Fruit fly (Drosophila melanogaster): ENCODE results near the gene CG33664.
"Not testable (repeated sequence)": the region's sequence is repeated elsewhere in the genome, so short reads cannot be mapped to it uniquely, and the experiment has no call there.

The CG33664 gene

DNA sequence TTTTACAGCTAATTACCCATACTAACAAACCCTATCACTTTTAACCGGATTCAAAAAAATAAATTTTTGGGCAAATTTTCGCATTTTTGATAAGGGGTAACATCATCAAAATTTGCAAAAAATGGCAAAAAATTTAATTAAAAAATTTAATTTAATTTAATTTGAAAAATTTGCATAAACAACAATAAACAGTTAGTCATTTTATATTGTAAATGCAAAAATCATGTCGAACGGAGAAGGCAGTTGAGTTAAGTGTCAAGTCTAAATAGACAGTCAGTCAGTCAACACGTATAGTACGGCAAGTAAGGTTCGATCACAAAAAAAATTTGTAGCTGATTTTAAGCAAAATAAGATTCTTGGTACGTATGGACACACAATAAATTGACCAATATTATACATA lies at the start of gene CG33664:
Gene CG33664, plus strand, starts transcription at position 301 of the 400 bp plus-strand sequence.
- not testable (repeated sequence) for TF ChIP-seq insv, psq, ttk (optimal IDR thresholded peaks at IDR 0.05)

DNA sequence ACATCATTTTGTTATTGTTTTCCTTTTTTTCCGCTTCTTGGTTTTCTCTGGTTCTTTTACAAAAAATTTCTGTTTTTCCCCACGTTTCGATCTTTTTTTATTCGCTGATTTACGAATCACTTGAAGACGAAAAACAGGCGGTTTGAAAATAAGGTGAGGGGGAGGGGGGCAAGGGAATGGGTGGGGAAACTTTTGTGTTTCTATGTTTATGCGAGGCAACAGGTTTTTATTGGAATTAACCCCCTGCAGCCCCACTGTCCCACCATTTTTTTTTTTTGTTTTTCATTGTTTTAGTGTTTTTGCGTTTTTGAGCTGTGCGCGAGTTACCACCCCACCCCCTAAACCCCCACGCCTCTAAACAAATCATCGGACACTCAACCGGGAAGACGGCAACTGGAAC lies 49.1 kb upstream of the CG33664 start:
- TF ChIP-seq ttk (optimal IDR thresholded peaks at IDR 0.05) (no peak), insv (optimal IDR thresholded peaks at IDR 0.05) (no peak), Myc (optimal IDR thresholded peaks at IDR 0.05) (no peak), h (optimal IDR thresholded peaks at IDR 0.05) (no peak), Sin3A (optimal IDR thresholded peaks at IDR 0.05) (no peak), psq (optimal IDR thresholded peaks at IDR 0.05) (no peak)

DNA sequence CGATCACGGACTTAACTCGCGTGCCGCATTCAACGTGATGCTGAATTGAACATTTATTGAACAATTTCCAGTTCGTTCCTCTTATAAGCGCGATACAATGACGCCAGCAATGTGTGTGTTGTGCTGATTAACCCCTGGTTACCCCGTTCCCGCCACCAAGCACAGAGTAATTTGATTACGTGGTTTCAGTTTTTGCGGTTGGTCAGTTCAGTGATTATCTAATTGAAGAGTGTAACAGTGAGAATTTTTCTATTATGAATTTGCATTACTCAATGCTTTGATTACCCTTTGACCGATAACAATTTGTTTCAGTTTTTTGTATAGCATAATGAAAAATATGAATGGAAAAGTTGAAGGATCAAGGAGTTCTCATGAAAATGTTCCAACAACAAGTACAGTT lies 46.3 kb upstream of the CG33664 start, which contains the start of gene CG3842:
Gene CG3842, plus strand, starts transcription at position 61 of the 400 bp plus-strand sequence.
- no peak for TF ChIP-seq insv (optimal IDR thresholded peaks at IDR 0.05)
- no peak for TF ChIP-seq Myc (optimal IDR thresholded peaks at IDR 0.05)
- TF ChIP-seq h (optimal IDR thresholded peaks at IDR 0.05), result no peak
- TF ChIP-seq psq (optimal IDR thresholded peaks at IDR 0.05), result no peak
- no peak for TF ChIP-seq ttk (optimal IDR thresholded peaks at IDR 0.05)
- no peak for TF ChIP-seq Sin3A (optimal IDR thresholded peaks at IDR 0.05)

DNA sequence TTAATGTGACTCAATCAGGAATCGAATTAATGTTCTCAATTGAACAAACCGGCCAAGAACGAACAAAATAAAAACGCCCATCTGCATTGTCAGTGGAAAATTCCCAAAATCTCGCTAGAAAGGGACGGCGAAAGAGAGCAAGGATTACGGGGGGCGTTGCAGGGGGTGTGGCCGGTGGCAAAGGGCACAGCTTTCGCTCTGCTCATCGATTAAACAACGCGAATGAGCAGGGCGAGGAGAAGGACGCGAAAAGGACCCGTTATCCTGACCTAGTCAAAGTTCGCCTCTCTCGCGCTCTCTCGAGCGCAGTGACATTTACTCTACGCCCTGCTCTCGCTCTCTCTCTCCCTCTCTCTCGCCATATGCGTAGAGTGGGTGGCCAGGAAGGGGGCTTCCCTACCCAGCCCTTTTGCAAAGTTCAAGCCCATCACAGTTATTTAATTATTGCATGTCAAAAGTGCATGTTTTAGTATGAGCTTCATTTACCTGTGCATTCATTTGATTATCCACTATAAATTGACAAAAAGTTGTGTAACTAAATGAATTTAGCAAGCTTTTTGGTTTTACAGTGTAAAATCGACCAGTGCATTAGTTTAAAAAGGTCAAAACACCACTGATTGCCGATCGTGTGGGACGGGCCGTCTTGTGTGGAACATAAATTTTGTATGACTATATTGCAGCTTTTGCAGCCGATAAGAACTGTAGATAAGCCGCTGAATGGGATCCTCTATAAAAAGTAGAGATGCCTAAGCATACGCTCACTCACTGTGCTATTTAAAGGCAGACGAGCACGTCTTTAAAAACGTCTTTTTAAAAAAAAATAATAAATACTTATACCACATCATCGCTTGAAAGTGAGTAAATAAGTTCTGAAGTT lies 45.0 kb upstream of the CG33664 start:
- no peak for TF ChIP-seq Sin3A (optimal IDR thresholded peaks at IDR 0.05)

DNA sequence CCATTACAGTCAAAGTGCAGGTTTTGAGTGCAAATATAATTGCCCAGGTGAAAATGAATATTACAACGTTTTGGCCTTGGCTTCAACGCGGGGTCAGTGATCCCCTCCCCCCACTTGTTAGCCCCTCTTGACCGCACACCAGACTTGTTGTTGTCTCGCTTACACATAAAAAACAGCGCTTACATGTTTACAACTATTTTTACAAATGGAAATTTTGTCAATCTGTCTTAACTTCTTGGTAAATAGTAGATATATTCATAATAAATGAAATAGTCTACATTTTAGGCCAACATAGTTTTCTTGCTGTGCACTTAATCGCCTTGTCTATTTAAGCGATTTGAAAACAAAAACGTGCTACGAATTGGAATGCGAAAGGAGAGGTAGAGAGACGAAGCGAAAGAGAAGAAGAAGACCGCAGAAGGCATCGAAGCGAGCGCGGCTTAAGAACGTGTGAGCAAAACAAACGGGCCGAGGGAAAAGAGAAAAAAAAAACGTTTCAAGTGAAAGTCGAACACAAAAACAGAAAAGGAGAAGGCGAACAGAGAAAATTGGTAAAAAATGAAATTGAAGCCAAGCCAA lies 44.0 kb upstream of the CG33664 start:
- TF ChIP-seq Myc (optimal IDR thresholded peaks at IDR 0.05) (no peak), ttk (optimal IDR thresholded peaks at IDR 0.05) (no peak), h (optimal IDR thresholded peaks at IDR 0.05) (no peak), insv (optimal IDR thresholded peaks at IDR 0.05) (no peak)

DNA sequence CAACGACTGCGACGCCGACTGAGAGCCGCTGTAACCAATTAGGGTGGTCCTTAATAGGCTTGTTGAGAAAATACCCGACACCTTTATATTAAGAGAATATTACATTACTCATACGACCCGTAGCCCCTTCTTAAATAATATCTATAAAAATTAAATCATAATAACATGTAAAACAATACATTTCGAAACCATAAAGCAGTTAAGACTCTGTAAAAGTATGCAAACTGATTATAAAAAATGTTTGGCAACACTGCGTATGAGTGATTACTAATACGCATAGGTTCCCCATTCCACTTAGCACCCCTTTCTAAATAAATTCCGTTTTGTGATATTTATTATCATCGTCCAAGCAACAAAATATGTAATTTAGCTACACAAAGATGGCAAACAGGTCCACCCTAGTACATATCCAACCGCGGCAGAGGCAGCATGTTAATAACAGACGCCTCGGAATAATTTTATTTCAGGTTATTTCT lies 43.4 kb upstream of the CG33664 start:
- TF ChIP-seq ttk (optimal IDR thresholded peaks at IDR 0.05) (no peak), h (optimal IDR thresholded peaks at IDR 0.05) (no peak), Sin3A (optimal IDR thresholded peaks at IDR 0.05) (no peak), psq (optimal IDR thresholded peaks at IDR 0.05) (no peak), Myc (optimal IDR thresholded peaks at IDR 0.05) (no peak), insv (optimal IDR thresholded peaks at IDR 0.05) (no peak)

DNA sequence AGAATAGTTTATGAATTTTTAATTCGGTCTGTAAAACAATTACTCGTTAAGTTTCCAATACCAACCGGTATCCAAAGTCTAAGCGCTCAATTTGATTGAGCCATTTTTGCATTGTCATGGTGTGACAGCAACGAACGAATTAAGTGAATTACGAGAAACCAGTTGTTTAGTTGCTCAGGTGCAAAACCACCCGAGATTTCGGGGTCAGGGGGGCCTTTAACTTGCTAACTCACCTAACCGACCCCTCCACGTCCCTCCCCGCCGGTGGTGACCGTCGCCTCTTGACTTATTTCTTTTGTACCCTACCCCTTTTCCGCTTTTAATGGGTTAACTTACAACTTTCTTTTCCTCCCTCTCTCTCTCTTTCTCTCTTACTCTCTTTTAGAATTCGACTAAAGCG lies 42.3 kb upstream of the CG33664 start:
- TF ChIP-seq psq (optimal IDR thresholded peaks at IDR 0.05) (no peak), h (optimal IDR thresholded peaks at IDR 0.05) (no peak), Myc (optimal IDR thresholded peaks at IDR 0.05) (no peak), ttk (optimal IDR thresholded peaks at IDR 0.05) (no peak), Sin3A (optimal IDR thresholded peaks at IDR 0.05) (no peak), insv (optimal IDR thresholded peaks at IDR 0.05) (no peak)

DNA sequence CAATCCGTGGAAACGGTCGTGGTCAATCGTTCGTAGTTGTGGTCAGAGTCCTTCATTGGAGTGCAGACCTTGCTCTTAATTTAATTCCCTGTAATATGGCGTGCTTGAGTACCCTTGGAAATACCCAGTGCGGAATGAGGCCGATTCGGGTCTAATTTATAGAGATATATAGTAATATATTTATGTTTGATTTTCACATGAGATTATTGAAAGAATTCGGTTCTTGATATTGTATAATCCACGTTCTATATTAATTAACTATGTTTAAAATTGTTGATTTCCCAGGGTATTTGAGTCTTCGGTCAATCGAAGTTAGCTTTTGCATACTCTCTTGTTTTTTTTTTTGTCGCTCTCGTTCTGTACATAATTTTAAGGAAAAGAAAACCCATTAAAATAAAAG lies 40.7 kb upstream of the CG33664 start:
- no peak for TF ChIP-seq Sin3A (optimal IDR thresholded peaks at IDR 0.05)
- no peak for TF ChIP-seq psq (optimal IDR thresholded peaks at IDR 0.05)
- TF ChIP-seq h (optimal IDR thresholded peaks at IDR 0.05), result no peak
- TF ChIP-seq insv (optimal IDR thresholded peaks at IDR 0.05), result no peak
- no peak for TF ChIP-seq Myc (optimal IDR thresholded peaks at IDR 0.05)
- TF ChIP-seq ttk (optimal IDR thresholded peaks at IDR 0.05), result no peak

DNA sequence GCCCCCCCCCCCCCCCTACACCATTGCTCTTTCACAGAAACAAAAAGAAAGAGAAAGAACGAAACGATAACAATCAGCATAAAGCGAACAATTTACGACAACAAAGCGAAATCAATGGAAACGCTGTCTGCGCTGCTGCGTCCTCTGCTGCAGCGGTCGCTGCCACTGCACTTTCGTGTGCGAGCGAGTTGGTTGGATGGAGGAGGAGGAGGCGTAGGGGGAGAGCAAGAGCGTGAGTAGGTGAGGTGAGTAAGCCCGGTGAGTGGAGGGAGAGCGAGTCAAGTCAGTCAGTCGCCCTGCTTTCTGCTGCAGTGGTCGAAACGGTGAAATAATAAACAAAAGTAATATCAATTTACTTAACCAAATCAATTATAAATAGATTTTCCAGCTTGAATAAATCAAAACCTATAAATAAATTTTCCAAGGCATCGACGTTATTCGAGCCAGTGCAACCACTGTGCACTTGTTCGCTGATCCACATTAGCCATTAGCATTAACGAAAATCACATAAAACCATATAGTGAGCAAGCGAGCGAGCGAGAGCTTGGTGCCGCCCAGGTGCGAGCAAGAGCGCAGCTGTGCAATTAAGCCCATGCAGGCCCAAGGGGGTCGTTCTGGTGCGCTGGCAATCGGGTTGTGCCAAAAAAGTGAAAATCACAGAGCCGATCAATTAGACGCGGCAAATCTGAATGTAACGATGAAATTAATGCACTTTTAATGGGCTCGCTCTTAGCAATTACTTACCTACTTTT lies 40.1 kb upstream of the CG33664 start:
- TF ChIP-seq psq (optimal IDR thresholded peaks at IDR 0.05) (no peak), Myc (optimal IDR thresholded peaks at IDR 0.05) (no peak), ttk (optimal IDR thresholded peaks at IDR 0.05) (no peak), Sin3A (optimal IDR thresholded peaks at IDR 0.05) (no peak), insv (optimal IDR thresholded peaks at IDR 0.05) (no peak), h (optimal IDR thresholded peaks at IDR 0.05) (no peak)

DNA sequence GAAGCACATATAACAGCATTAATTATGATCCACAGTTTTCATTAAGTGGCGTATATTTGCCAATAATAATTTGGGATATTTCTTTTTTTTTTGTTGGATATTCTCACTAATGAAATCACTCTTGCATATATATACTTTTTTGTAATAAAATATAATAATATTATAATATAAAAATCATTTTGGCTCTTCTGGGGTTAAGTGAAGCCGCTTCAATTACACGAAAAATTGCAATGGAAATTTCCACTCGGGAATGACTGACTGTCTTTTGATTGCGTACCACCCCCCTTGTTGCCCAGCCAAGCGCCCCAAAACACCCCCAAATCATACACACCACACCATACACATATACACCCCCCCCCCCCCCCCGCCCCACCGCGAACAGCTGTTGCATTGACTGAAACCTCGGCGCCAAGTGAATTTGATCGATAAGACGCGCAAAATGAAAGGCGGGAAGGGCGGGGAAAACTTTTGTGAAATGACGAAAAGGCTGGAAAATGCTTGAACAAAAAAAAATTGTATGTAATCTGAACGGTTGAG lies 39.4 kb upstream of the CG33664 start:
- TF ChIP-seq insv (optimal IDR thresholded peaks at IDR 0.05), result no peak

DNA sequence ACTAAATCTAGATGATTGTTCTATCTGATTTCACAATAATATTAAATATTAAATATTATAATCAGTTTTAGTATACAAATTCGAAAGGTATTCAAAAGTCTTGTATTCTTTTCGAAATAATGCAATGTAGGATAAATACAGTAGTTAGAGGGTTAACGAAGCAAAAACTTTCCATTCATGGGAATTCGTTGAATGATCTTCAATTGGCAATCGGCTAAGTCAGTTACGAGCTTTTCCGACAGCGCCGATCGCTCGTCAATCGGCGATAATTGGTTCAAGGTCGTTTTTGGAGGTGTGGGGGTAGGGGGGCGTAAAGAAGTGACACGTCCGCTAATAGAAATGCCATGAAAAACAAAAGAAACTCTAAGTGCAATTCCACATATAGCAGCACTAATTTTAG lies 37.9 kb upstream of the CG33664 start:
- TF ChIP-seq h (optimal IDR thresholded peaks at IDR 0.05) (no peak), psq (optimal IDR thresholded peaks at IDR 0.05) (no peak), ttk (optimal IDR thresholded peaks at IDR 0.05) (no peak), insv (optimal IDR thresholded peaks at IDR 0.05) (no peak), Myc (optimal IDR thresholded peaks at IDR 0.05) (no peak), Sin3A (optimal IDR thresholded peaks at IDR 0.05) (no peak)

DNA sequence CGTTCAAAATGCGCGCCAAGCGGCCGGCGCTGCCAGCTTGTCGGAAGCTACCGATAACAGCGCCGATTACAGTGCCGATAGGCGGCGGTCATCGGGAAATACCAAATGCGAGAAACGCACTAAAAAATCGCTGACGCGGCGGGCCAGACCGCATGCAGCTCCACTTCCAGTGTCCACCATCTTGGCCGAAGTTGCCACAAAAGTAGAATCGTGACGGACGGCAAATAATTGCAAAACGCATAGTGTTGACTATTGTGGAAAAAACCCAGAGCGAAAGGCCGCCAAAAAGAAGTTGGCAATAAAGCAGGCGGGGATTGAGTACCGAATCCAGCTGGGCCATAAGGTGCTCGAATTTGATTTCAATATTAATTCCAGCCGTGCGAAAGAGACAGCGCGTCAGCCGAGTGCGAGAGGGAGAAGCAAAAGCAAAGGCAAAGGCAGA lies 37.1 kb upstream of the CG33664 start, which contains the start of gene CG3847:
Gene CG3847, plus strand, starts transcription at position 178 of the 442 bp plus-strand sequence.
- TF ChIP-seq insv (optimal IDR thresholded peaks at IDR 0.05) (no peak), Sin3A (optimal IDR thresholded peaks at IDR 0.05) (no peak), Myc (optimal IDR thresholded peaks at IDR 0.05) (no peak), psq (optimal IDR thresholded peaks at IDR 0.05) (no peak), h (optimal IDR thresholded peaks at IDR 0.05) (no peak), ttk (optimal IDR thresholded peaks at IDR 0.05) (no peak)

Measured in Kc167 (cell line).